Fruit fly (Drosophila melanogaster) whole organism: Measurements from ENCODE around the gene Coq7.

ENCODE experiments used
- CG8478 ChIP-seq: fragments of >200 bp; optimal IDR thresholded peaks from 2 replicates; lab custom pipeline; 2018; ENCODE audit warnings: inconsistent platforms
- Dll ChIP-seq: fragments of >200 bp; optimal IDR thresholded peaks from 2 replicates; lab custom pipeline; 2017

DNA sequence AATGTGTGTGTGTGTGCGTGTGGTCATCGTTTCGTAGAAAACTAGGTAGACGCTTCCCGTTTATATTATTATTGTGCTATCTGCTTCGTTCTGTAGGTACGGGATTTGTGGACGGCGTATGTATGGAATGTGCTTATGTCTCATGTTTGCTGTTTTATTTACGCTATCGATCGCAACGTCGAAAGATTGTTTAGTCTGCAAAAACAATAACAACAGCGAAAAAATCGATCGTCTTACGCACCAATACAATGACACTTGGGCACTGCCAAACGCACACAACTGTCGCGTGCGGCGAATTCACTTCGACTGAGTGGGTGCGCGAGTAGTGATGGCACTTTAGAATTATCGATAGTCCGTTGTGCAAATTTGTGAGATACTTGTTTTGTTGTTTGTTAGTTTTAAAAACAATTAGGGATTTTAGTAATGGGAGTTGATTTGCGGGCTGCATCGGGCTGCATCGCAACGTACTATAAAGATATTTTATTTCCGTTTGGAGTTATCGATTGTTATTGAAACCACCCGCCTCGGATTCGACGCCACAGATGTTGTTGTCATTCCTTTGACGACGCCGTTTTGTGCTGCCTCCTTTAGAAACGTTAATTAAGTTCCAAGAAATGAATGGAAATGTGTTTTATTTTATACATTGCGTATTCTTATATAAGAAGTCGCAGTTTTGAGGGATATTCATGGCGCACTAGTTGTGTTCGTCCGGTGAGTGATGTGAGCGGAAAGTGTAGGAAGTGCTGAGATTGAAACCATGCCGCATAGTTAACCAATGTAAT is 11.7 kb upstream of the Coq7 start:
- TF ChIP-seq Dll (no peak), CG8478 (no peak)
